Fruit fly (Drosophila melanogaster): ENCODE data around the gene msd5.

msd5 gene

dm6 chr3L:1335989-1336961 is 3.3 kb upstream of the msd5 start (continued):
- no peak for TF ChIP-seq CG14050 (GFP tag; IDR thresholded peaks at IDR 0.05)
- no peak for TF ChIP-seq insv (GFP tag; optimal IDR thresholded peaks at IDR 0.05)
- no peak for TF ChIP-seq al (GFP tag; IDR thresholded peaks at IDR 0.05)
- TF ChIP-seq Atf6 (GFP tag; IDR thresholded peaks at IDR 0.05), result peak; percentile 26; the same call in 1 of the 2 replicates
- TF ChIP-seq CG1602 (GFP tag; optimal IDR thresholded peaks at IDR 0.05), result no peak
- no peak for TF ChIP-seq Doc2 (GFP tag; IDR thresholded peaks at IDR 0.05)
- TF ChIP-seq sqz (GFP tag; optimal IDR thresholded peaks at IDR 0.05), result no peak
- no peak for TF ChIP-seq CG7372 (GFP tag; IDR thresholded peaks at IDR 0.05)
- no peak for TF ChIP-seq Hmx (GFP tag; optimal IDR thresholded peaks at IDR 0.05)
- TF ChIP-seq lab (GFP tag; optimal IDR thresholded peaks at IDR 0.05), result peak; percentile 47
- TF ChIP-seq knrl (GFP tag; IDR thresholded peaks at IDR 0.05; ENCODE audit: partially characterized antibody), result no peak
- TF ChIP-seq CG4854 (GFP tag; optimal IDR thresholded peaks at IDR 0.05), result no peak
- no peak for TF ChIP-seq CG16813 (GFP tag; IDR thresholded peaks at IDR 0.05; ENCODE audit: partially characterized antibody)
- no peak for TF ChIP-seq CG10147 (GFP tag; optimal IDR thresholded peaks at IDR 0.05)
- no peak for TF ChIP-seq zen2 (GFP tag; IDR thresholded peaks at IDR 0.05; ENCODE audit: partially characterized antibody)
- TF ChIP-seq CG3065 (GFP tag; optimal IDR thresholded peaks at IDR 0.05), result no peak
- no peak for TF ChIP-seq CG14860 (GFP tag; IDR thresholded peaks at IDR 0.05; ENCODE audit: partially characterized antibody)
- no peak for TF ChIP-seq CG14965 (GFP tag; optimal IDR thresholded peaks at IDR 0.05; ENCODE audit: borderline replicate concordance)
- TF ChIP-seq CG7357 (GFP tag; IDR thresholded peaks at IDR 0.05), result no peak
- peak; percentile 7 for TF ChIP-seq CG9727 (GFP tag; optimal IDR thresholded peaks at IDR 0.05)
- TF ChIP-seq CG12744 (GFP tag; optimal IDR thresholded peaks at IDR 0.05), result no peak
- no peak for TF ChIP-seq D19B (GFP tag; optimal IDR thresholded peaks at IDR 0.05)
- TF ChIP-seq CG16815 (GFP tag; optimal IDR thresholded peaks at IDR 0.05), result no peak
- TF ChIP-seq Dbx (GFP tag; IDR thresholded peaks at IDR 0.05), result 0 out of 3 replicates have a peak, but pooled peaks have one; percentile 26
- no peak for TF ChIP-seq odd (GFP tag; optimal IDR thresholded peaks at IDR 0.05)
- no peak for TF ChIP-seq cato (GFP tag; optimal IDR thresholded peaks at IDR 0.05; ENCODE audit: borderline replicate concordance)
- no peak for TF ChIP-seq Hand (GFP tag; optimal IDR thresholded peaks at IDR 0.05)
- peak; percentile 52 for TF ChIP-seq CG12769 (tag; optimal IDR thresholded peaks at IDR 0.05)
- no peak for TF ChIP-seq NfI (GFP tag; optimal IDR thresholded peaks at IDR 0.05)
- TF ChIP-seq cas (GFP tag; IDR thresholded peaks at IDR 0.05), result no peak
- TF ChIP-seq H2.0 (GFP tag; IDR thresholded peaks at IDR 0.05), result no peak
- no peak for TF ChIP-seq chn (GFP tag; optimal IDR thresholded peaks at IDR 0.05)
- TF ChIP-seq Hsf (GFP tag; optimal IDR thresholded peaks at IDR 0.05), result no peak
- no peak for TF ChIP-seq HHEX (GFP tag; optimal IDR thresholded peaks at IDR 0.05)
- no peak for TF ChIP-seq CG6683 (GFP tag; optimal IDR thresholded peaks at IDR 0.05)
- TF ChIP-seq Spps (tag; optimal IDR thresholded peaks at IDR 0.05), result no peak
- TF ChIP-seq CG17912 (GFP tag; optimal IDR thresholded peaks at IDR 0.05), result no peak
- no peak for TF ChIP-seq trem (tag; optimal IDR thresholded peaks at IDR 0.05)
- peak; percentile 36; the same call in 1 of the 2 replicates for TF ChIP-seq MBD-R2 (GFP tag; IDR thresholded peaks at IDR 0.05)
- peak; percentile 22 for TF ChIP-seq BtbVII (GFP tag; optimal IDR thresholded peaks at IDR 0.05)
- TF ChIP-seq CG17802 (tag; optimal IDR thresholded peaks at IDR 0.05), result no peak
- TF ChIP-seq inv (GFP tag; IDR thresholded peaks at IDR 0.05; ENCODE audit: partially characterized antibody), result no peak
- no peak for TF ChIP-seq CG32767 (GFP tag; IDR thresholded peaks at IDR 0.05)
- no peak for TF ChIP-seq tna (GFP tag; IDR thresholded peaks at IDR 0.05; ENCODE audit: partially characterized antibody)
- no peak for TF ChIP-seq CG10366 (GFP tag; IDR thresholded peaks at IDR 0.05)
- TF ChIP-seq cg (GFP tag; optimal IDR thresholded peaks at IDR 0.05), result peak; percentile 26
- no peak for TF ChIP-seq CG9817 (tag; optimal IDR thresholded peaks at IDR 0.05)
- TF ChIP-seq NC2β (GFP tag; optimal IDR thresholded peaks at IDR 0.05), result no peak

All from whole organism, embryonic.